Worm (Caenorhabditis elegans): ENCODE measurements around the gene K02A2.1.

DNA sequence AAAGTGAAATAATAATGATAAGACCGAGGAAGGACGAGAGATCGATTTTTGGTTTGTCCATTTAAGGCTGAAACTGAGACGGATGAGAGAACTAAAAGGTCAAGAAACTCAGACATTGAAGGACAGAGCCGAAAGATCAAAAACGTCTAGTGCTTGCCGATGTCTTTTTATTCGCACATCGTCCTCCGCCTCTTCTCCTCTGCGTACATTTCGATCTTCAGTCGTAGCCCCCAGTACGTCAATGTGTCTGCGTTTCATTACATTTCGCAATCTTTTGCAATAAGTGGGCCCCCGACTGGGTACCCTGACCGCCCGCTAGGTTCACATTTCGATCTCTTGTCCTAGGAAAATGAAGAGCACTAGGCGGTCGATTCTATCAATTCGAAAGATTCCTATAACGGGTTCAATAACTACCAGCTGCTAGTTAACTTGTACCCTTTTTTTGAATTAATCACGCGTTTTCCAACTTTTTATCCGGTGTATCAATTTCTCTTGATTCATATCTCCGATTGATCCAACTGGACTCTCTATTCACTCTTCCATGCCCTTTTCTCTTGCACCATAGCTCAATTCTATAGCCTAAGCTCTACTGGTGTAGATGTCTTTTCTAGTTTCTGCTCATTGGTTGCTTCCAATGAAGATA lies 42.9 kb upstream of the K02A2.1 start:
- TF ChIP-seq nhr-237 (tag; optimal IDR thresholded peaks at IDR 0.05) (no peak), zag-1 (tag; optimal IDR thresholded peaks at IDR 0.05) (peak; percentile 72), unc-62 (GFP tag; optimal IDR thresholded peaks at IDR 0.05) (no peak), dmd-4 (tag; optimal IDR thresholded peaks at IDR 0.05) (no peak), sma-9 (GFP tag; optimal IDR thresholded peaks at IDR 0.05) (peak; percentile 89), sma-9 (tag; optimal IDR thresholded peaks at IDR 0.05) (no peak), ama-1 (optimal IDR thresholded peaks at IDR 0.05) (no peak), unc-39 (tag; optimal IDR thresholded peaks at IDR 0.05) (no peak), nhr-25 (tag; optimal IDR thresholded peaks at IDR 0.05) (peak; percentile 76), ztf-11 (tag; optimal IDR thresholded peaks at IDR 0.05) (no peak), ceh-82 (tag; optimal IDR thresholded peaks at IDR 0.05) (no peak), nhr-129 (tag; optimal IDR thresholded peaks at IDR 0.05) (peak; percentile 97), R02D3.7 (tag; optimal IDR thresholded peaks at IDR 0.05) (no peak)

All from whole organism, L2 larva.